Worm (Caenorhabditis elegans) whole organism, early embryonic: Measurements from ENCODE around the gene cri-2.

Source experiments
- B0310.2 ChIP-seq: sonication (generic microtip); optimal IDR thresholded peaks from 2 replicates; lab custom pipeline; 2016; ENCODE audit warnings: mild to moderate bottlenecking, missing genetic modification characterization, missing compliant biosample characterization
- aly-1 ChIP-seq: sonication (generic microtip); optimal IDR thresholded peaks from 2 replicates; lab custom pipeline; 2016; ENCODE audit warnings: missing genetic modification characterization, missing compliant biosample characterization
- ama-1 ChIP-seq: fragments of 150-350 bp; optimal IDR thresholded peaks from 2 replicates; lab custom pipeline; 2014
- ceh-36 ChIP-seq: sonication (generic microtip); optimal IDR thresholded peaks from 2 replicates; lab custom pipeline; 2016; ENCODE audit warnings: missing genetic modification characterization, inconsistent platforms, missing compliant biosample characterization
- flt-1 ChIP-seq: fragments of 200-800 bp; sonication (Bioruptor generic); IDR thresholded peaks from 2 replicates; pipeline ENCODE4 v1.3.6; 2022; ENCODE audit warnings: missing genetic modification characterization, missing compliant biosample characterization
- pes-1 ChIP-seq: fragments of 200-800 bp; sonication (Bioruptor generic); IDR thresholded peaks from 2 replicates; pipeline ENCODE4 v1.3.6; 2022; ENCODE audit warnings: missing genetic modification reagents, missing genetic modification characterization, missing compliant biosample characterization
- scrt-1 ChIP-seq: fragments of 200-800 bp; sonication (Bioruptor generic); IDR thresholded peaks from 2 replicates; pipeline ENCODE4 v1.3.6; 2022; ENCODE audit warnings: missing genetic modification characterization, missing compliant biosample characterization
- sea-1 ChIP-seq: fragments of 200-800 bp; sonication (Bioruptor generic); conservative IDR thresholded peaks from 2 replicates; pipeline ENCODE4 v1.3.6; 2022; ENCODE audit warnings: missing genetic modification characterization, missing compliant biosample characterization
- tra-4 ChIP-seq: sonication (generic microtip); optimal IDR thresholded peaks from 2 replicates; lab custom pipeline; 2017; ENCODE audit warnings: missing genetic modification characterization, missing compliant biosample characterization

ce11 chrV:8168219-8168962 lies 33.2 kb upstream of the cri-2 start, which contains the start of gene F20D6.8:
- TF ChIP-seq sea-1 (GFP tag; lab: Robert Waterston, UW) (no peak), B0310.2 (tag; lab: Kevin White, UChicago) (no peak), pes-1 (GFP tag; lab: Robert Waterston, UW) (no peak), flt-1 (GFP tag; lab: Robert Waterston, UW) (no peak), tra-4 (tag; lab: Kevin White, UChicago) (no peak), ama-1 (lab: Kevin White, UChicago) (no peak), ceh-36 (tag; lab: Kevin White, UChicago) (no peak), scrt-1 (no peak), aly-1 (tag; lab: Kevin White, UChicago) (no peak)
